Worm (Caenorhabditis elegans) whole organism, young adult: ENCODE results near the gene C01G10.1.
"Not testable (repeated sequence)": the region's sequence is repeated elsewhere in the genome, so short reads cannot be mapped to it uniquely, and the experiment has no call there.

Experiments
- ama-1 ChIP-seq, 3 experiments: fragments of 150-350 bp in 1 of 3; sonication (generic microtip) in 2 of 3; optimal IDR thresholded peaks; 2 replicates each; lab custom pipeline; 2014 to 2018; ENCODE audit warnings: missing biosample characterization in 2 of 3, missing genetic modification characterization in 2 of 3, missing genetic modification reagents in 2 of 3
- madf-8 ChIP-seq: fragments of 200-800 bp; sonication (Bioruptor generic); conservative IDR thresholded peaks from 2 replicates; pipeline ENCODE4 v1.3.6; 2022; ENCODE audit warnings: missing genetic modification reagents, missing genetic modification characterization, missing compliant biosample characterization

ce11 chrV:15115968-15116367 is 16.4 kb downstream of the C01G10.1 start, which contains the start of gene T01G5.8:
- TF ChIP-seq ama-1 (optimal IDR thresholded peaks at IDR 0.05; lab: Kevin White, UChicago); ama-1 (GFP tag; optimal IDR thresholded peaks at IDR 0.05; lab: Kevin White, UChicago); madf-8 (GFP tag; lab: Robert Waterston, UW): not testable (repeated sequence)
